Fruit fly (Drosophila melanogaster): ENCODE data around the gene QC.

The QC gene

DNA sequence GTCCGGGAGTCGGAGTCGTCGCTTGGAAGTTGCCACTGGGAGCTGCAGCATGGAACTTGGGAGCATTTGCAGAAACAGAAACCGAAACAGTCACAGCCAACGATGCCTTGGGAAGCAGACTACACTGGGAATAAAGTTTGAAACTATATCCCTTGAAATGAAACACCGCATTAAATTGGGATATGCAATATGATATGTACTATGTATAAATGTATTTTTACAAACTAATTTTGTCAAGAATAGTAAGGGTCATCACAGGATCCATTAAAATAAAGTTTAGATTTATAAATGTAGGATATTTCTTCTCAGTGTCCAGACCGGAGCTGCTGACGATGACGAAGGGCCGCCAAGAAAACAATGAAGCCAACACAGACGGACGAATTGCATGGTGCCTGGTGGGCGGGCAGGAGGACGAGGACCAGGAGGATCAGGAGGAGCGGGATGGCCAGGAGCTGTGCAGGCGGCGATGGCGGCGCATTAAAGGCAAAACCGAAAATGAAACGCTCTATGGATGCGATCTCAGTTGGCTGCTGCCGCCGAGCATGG lies 38.3 kb downstream of the QC start:
- TF ChIP-seq CG8159 (tag; optimal IDR thresholded peaks at IDR 0.05) (peak; percentile 79), CG12605 (GFP tag; IDR thresholded peaks at IDR 0.05) (no peak), CG9948 (tag; optimal IDR thresholded peaks at IDR 0.05) (peak; percentile 47), gl (tag; optimal IDR thresholded peaks at IDR 0.05) (peak; percentile 22), CG34367 (tag; optimal IDR thresholded peaks at IDR 0.05) (peak; percentile 48), Pif1B (GFP tag; optimal IDR thresholded peaks at IDR 0.05) (no peak), CG4496 (GFP tag; IDR thresholded peaks at IDR 0.05) (no peak), Pif1A (GFP tag; optimal IDR thresholded peaks at IDR 0.05) (peak; percentile 13), CG17806 (tag; optimal IDR thresholded peaks at IDR 0.05) (peak; percentile 67), D1 (tag; optimal IDR thresholded peaks at IDR 0.05) (no peak), Snoo (tag; optimal IDR thresholded peaks at IDR 0.05) (peak; percentile 25), CG15710 (tag; optimal IDR thresholded peaks at IDR 0.05) (peak; percentile 71), CG13204 (GFP tag; optimal IDR thresholded peaks at IDR 0.05) (peak; percentile 27)

DNA sequence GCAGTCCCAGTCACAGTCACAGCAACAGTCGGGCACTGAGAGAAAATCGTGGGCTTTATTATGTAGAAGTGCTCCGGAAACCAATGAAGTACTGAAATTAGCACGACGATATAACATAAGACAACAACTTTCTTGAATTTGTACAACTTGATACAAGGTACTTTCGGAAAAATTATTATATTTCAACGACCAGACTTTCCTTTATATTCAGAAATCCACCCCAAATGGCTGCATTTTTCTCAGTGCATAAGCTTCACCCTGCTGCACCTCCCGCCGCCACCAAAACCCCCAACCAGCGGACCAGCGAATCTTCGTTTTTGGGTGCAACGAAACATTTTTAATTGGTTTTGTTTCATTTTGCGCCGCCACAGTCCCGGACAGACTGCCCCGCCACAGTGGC lies 39.3 kb downstream of the QC start:
- TF ChIP-seq CG12605 (GFP tag; IDR thresholded peaks at IDR 0.05) (no peak), CG10348 (GFP tag; IDR thresholded peaks at IDR 0.05) (no peak), CG32121 (GFP tag; IDR thresholded peaks at IDR 0.05) (no peak), CG4496 (GFP tag; IDR thresholded peaks at IDR 0.05) (0 out of 3 replicates have a peak, but pooled peaks have one; percentile 44), CG15710 (tag; optimal IDR thresholded peaks at IDR 0.05) (peak; percentile 64), Ets98B (GFP tag; IDR thresholded peaks at IDR 0.05) (no peak), gl (tag; optimal IDR thresholded peaks at IDR 0.05) (no peak), CG13204 (GFP tag; optimal IDR thresholded peaks at IDR 0.05) (no peak), Pif1A (GFP tag; optimal IDR thresholded peaks at IDR 0.05) (peak; percentile 50), CG8159 (tag; optimal IDR thresholded peaks at IDR 0.05) (peak; percentile 76), rn (GFP tag; IDR thresholded peaks at IDR 0.05) (no peak), D1 (tag; optimal IDR thresholded peaks at IDR 0.05) (no peak), CG34367 (tag; optimal IDR thresholded peaks at IDR 0.05) (peak; percentile 37), fd96Ca (GFP tag; IDR thresholded peaks at IDR 0.05) (no peak), CG8301 (tag; optimal IDR thresholded peaks at IDR 0.05) (peak; percentile 18), CG9948 (tag; optimal IDR thresholded peaks at IDR 0.05) (peak; percentile 51), Snoo (tag; optimal IDR thresholded peaks at IDR 0.05) (peak; percentile 74), CG17806 (tag; optimal IDR thresholded peaks at IDR 0.05) (peak; percentile 52), EcR (GFP tag; optimal IDR thresholded peaks at IDR 0.05) (no peak), Pif1B (GFP tag; optimal IDR thresholded peaks at IDR 0.05) (peak; percentile 0), CG14655 (GFP tag; optimal IDR thresholded peaks at IDR 0.05) (peak; percentile 43)

DNA sequence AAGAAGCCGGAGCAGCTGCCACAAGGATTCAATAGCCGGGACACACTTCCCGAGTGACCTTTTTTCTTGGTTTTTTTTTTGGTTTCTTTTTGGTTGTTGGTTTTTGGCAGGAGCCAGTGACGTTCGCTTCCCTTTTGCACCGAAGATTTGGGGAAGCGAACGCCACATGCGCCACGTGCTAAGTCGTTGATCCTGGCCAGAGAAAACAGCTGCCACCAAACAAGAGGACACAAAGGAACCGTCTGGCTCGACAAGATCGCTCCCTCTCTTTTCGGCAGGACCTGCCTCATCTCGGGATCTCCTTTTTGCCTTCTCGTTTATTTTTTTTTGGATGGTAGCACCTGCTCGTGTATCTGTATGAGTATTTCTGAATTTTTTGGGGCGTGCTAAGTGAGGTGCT lies 43.2 kb downstream of the QC start:
- TF ChIP-seq CG17806 (tag; optimal IDR thresholded peaks at IDR 0.05) (no peak), CG32121 (GFP tag; IDR thresholded peaks at IDR 0.05) (no peak), CG34367 (tag; optimal IDR thresholded peaks at IDR 0.05) (no peak), CG15710 (tag; optimal IDR thresholded peaks at IDR 0.05) (no peak), CG14655 (GFP tag; optimal IDR thresholded peaks at IDR 0.05) (no peak), CG13204 (GFP tag; optimal IDR thresholded peaks at IDR 0.05) (no peak), CG9948 (tag; optimal IDR thresholded peaks at IDR 0.05) (no peak), Pif1A (GFP tag; optimal IDR thresholded peaks at IDR 0.05) (no peak), Snoo (tag; optimal IDR thresholded peaks at IDR 0.05) (no peak), CG4496 (GFP tag; IDR thresholded peaks at IDR 0.05) (no peak), CG8301 (tag; optimal IDR thresholded peaks at IDR 0.05) (no peak), rn (GFP tag; IDR thresholded peaks at IDR 0.05) (no peak), Pif1B (GFP tag; optimal IDR thresholded peaks at IDR 0.05) (no peak), fd96Ca (GFP tag; IDR thresholded peaks at IDR 0.05) (no peak), CG10348 (GFP tag; IDR thresholded peaks at IDR 0.05) (no peak), Ets98B (GFP tag; IDR thresholded peaks at IDR 0.05) (no peak), CG8159 (tag; optimal IDR thresholded peaks at IDR 0.05) (no peak), D1 (tag; optimal IDR thresholded peaks at IDR 0.05) (no peak)

DNA sequence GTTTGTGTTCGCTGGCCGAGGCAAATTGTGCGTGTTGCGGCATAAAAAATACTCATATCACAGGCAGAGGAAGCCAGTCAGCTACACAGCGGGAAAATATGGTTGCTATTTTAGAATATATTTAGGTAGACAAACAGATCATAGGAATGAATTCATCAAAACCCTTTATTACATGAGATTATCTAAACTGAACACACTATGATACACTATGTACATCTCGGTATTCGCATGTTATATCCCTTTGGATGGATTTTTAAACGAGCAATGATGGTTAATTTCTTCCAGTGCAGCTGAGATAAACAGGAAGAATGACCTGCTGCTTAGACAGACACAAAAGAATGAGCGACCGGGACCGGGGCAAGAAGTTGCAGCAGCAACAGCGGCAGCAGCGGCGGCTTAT lies 45.3 kb downstream of the QC start:
- TF ChIP-seq CG34367 (tag; optimal IDR thresholded peaks at IDR 0.05) (peak; percentile 38), CG9948 (tag; optimal IDR thresholded peaks at IDR 0.05) (peak; percentile 61), CG17806 (tag; optimal IDR thresholded peaks at IDR 0.05) (peak; percentile 56), Pif1A (GFP tag; optimal IDR thresholded peaks at IDR 0.05) (peak; percentile 15), CG32121 (GFP tag; IDR thresholded peaks at IDR 0.05) (no peak), gl (tag; optimal IDR thresholded peaks at IDR 0.05) (no peak), CG13204 (GFP tag; optimal IDR thresholded peaks at IDR 0.05) (no peak), CG15710 (tag; optimal IDR thresholded peaks at IDR 0.05) (peak; percentile 42), CG8301 (tag; optimal IDR thresholded peaks at IDR 0.05) (peak; percentile 7), CG14655 (GFP tag; optimal IDR thresholded peaks at IDR 0.05) (peak; percentile 37), CG8159 (tag; optimal IDR thresholded peaks at IDR 0.05) (peak; percentile 64)

DNA sequence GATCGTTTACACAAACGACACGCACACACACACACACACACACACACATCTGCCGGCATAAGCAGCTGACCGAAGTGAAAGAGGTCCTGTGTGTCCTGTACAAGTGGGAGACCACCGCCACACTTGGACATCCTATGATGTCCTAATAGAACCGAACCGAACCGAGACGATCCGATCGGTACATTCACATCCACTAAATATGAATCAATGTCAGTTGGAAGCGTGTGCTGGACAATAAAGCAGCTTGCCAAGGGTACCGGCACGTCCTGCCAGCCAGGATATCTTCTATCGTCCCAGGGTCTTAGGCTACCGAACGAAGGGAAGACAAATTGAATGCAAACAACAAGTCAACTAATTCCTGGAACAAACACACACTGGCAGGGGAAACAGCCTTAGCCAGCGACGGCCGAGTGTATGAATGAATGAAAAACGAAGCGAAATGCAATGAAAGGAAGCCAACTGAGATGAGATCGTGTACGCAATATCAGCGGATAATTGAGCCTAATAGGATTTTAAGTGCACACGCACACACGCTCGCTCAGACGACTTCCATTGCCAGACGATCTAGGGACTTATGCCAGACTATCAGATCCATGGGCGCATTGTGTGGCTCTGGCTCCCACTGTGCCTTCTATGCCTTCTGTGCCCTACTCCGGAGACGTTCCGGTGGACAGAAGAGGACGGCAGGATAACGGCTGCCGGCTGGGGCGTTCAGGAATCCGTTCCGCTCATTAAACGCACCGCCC lies 46.0 kb downstream of the QC start:
- TF ChIP-seq Pif1B (GFP tag; optimal IDR thresholded peaks at IDR 0.05) (no peak), CG12605 (GFP tag; IDR thresholded peaks at IDR 0.05) (no peak), Pif1A (GFP tag; optimal IDR thresholded peaks at IDR 0.05) (no peak), D1 (tag; optimal IDR thresholded peaks at IDR 0.05) (no peak), Snoo (tag; optimal IDR thresholded peaks at IDR 0.05) (no peak), EcR (GFP tag; optimal IDR thresholded peaks at IDR 0.05) (no peak), CG15710 (tag; optimal IDR thresholded peaks at IDR 0.05) (no peak), CG14655 (GFP tag; optimal IDR thresholded peaks at IDR 0.05) (no peak), Ets98B (GFP tag; IDR thresholded peaks at IDR 0.05) (no peak), CG13204 (GFP tag; optimal IDR thresholded peaks at IDR 0.05) (no peak), CG32121 (GFP tag; IDR thresholded peaks at IDR 0.05) (no peak), CG8301 (tag; optimal IDR thresholded peaks at IDR 0.05) (no peak), CG4496 (GFP tag; IDR thresholded peaks at IDR 0.05) (no peak)

Measured in whole organism, pupa.